Worm (Caenorhabditis elegans): ENCODE results near the gene egg-1.

egg-1 gene

ce11 chrIII:5709224-5709623 lies 18.8 kb upstream of the egg-1 start, which contains the start of gene hpo-28:
hpo-28 (minus strand) TSS chrIII:5709324.
- TF ChIP-seq fos-1 (tag; optimal IDR thresholded peaks at IDR 0.05) (no peak), nhr-76 (tag; optimal IDR thresholded peaks at IDR 0.05) (no peak), efl-1 (optimal IDR thresholded peaks at IDR 0.05) (no peak), efl-1 (GFP tag; optimal IDR thresholded peaks at IDR 0.05 in 1 of 2) (peak in 1 of 2 experiments; percentile 27), ets-5 (GFP tag; IDR thresholded peaks at IDR 0.05) (no peak), xbp-1 (tag; optimal IDR thresholded peaks at IDR 0.05) (no peak), nhr-71 (tag; optimal IDR thresholded peaks at IDR 0.05) (no peak), pag-3 (tag; optimal IDR thresholded peaks at IDR 0.05; ENCODE audit: borderline replicate concordance, insufficient read depth) (no peak), nhr-90 (tag; optimal IDR thresholded peaks at IDR 0.05; ENCODE audit: poor library complexity) (no peak), nhr-77 (tag; optimal IDR thresholded peaks at IDR 0.05) (no peak), rnt-1 (tag; optimal IDR thresholded peaks at IDR 0.05) (peak; percentile 13)

ce11 chrIII:5710045-5710444 lies 17.9 kb upstream of the egg-1 start, which contains the start of gene B0336.12:
B0336.12 (minus strand) TSS chrIII:5710145.
- TF ChIP-seq lin-15B (tag; optimal IDR thresholded peaks at IDR 0.05) (no peak), blmp-1 (tag; optimal IDR thresholded peaks at IDR 0.05) (no peak), irx-1 (tag; optimal IDR thresholded peaks at IDR 0.05) (no peak), fkh-4 (tag; optimal IDR thresholded peaks at IDR 0.05; ENCODE audit: borderline replicate concordance) (peak; percentile 41), dsc-1 (tag; optimal IDR thresholded peaks at IDR 0.05) (peak; percentile 82), isw-1 (GFP tag; IDR thresholded peaks at IDR 0.05) (no peak), C04F5.9 (tag; optimal IDR thresholded peaks at IDR 0.05) (no peak)

DNA sequence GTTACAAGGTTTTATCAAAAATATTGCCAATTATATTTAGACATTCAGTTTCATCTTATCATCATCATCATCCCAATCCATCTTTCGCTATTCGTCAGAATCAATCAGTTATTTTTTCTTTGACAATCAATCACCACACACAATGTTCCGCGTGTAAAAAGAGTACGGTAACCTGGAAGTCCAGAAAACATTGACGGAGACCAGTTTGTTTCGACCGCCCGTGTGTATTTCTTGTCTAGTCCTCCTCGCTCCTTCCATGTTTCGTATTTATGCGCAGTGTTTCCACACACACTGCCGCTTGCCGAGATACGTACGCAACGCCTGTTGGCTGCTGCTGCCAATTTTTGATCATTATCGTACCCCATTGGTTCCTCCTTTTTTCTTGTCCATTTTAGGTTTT lies 17.3 kb upstream of the egg-1 start:
- TF ChIP-seq dpl-1 (GFP tag; optimal IDR thresholded peaks at IDR 0.05) (peak in 1 of 3 experiments; percentile 8), lin-14 (GFP tag; optimal IDR thresholded peaks at IDR 0.05) (peak; percentile 69), elt-3 (tag; optimal IDR thresholded peaks at IDR 0.05) (peak in 3 of 6 experiments; percentile 11 to 61 (median 38)), ceh-63 (GFP tag; optimal IDR thresholded peaks at IDR 0.05) (no peak), skn-1 (tag; optimal IDR thresholded peaks at IDR 0.05) (no peak), nhr-28 (tag; optimal IDR thresholded peaks at IDR 0.05) (no peak), ceh-82 (tag; optimal IDR thresholded peaks at IDR 0.05) (peak in 1 of 3 experiments; percentile 2), mep-1 (tag; optimal IDR thresholded peaks at IDR 0.05) (peak; percentile 33), mab-9 (GFP tag; IDR thresholded peaks at IDR 0.05) (no peak), jun-1 (tag; optimal IDR thresholded peaks at IDR 0.05) (no peak), unc-130 (tag; optimal IDR thresholded peaks at IDR 0.05) (peak; percentile 51), nhr-71 (tag; optimal IDR thresholded peaks at IDR 0.05) (peak; percentile 37), fkh-4 (tag; optimal IDR thresholded peaks at IDR 0.05; ENCODE audit: borderline replicate concordance) (no peak), F16B12.6 (tag; optimal IDR thresholded peaks at IDR 0.05) (no peak), Y116A8C.19 (tag; optimal IDR thresholded peaks at IDR 0.05; ENCODE audit: borderline replicate concordance) (no peak), fkh-8 (tag; optimal IDR thresholded peaks at IDR 0.05) (no peak), unc-98 (GFP tag; IDR thresholded peaks at IDR 0.05) (no peak), nhr-12 (tag; optimal IDR thresholded peaks at IDR 0.05) (no peak), unc-30 (tag; optimal IDR thresholded peaks at IDR 0.05) (no peak), nhr-76 (tag; optimal IDR thresholded peaks at IDR 0.05) (no peak), ces-1 (GFP tag; optimal IDR thresholded peaks at IDR 0.05) (no peak), rnt-1 (tag; optimal IDR thresholded peaks at IDR 0.05) (no peak), C16A3.4 (tag; optimal IDR thresholded peaks at IDR 0.05) (peak; percentile 36), sptf-1 (tag; optimal IDR thresholded peaks at IDR 0.05) (no peak), efl-1 (optimal IDR thresholded peaks at IDR 0.05) (peak in 1 of 2 experiments; percentile 24), efl-1 (GFP tag; optimal IDR thresholded peaks at IDR 0.05 in 1 of 2) (peak in 1 of 2 experiments; percentile 5), C04F5.9 (tag; optimal IDR thresholded peaks at IDR 0.05) (no peak), snu-23 (GFP tag; optimal IDR thresholded peaks at IDR 0.05) (peak; percentile 58), nhr-90 (tag; optimal IDR thresholded peaks at IDR 0.05; ENCODE audit: poor library complexity) (no peak), grh-1 (GFP tag; IDR thresholded peaks at IDR 0.05) (no peak; the same call in 1 of the 2 replicates), swsn-7 (tag; optimal IDR thresholded peaks at IDR 0.05) (no peak), zag-1 (tag; optimal IDR thresholded peaks at IDR 0.05) (no peak), ama-1 (optimal IDR thresholded peaks at IDR 0.05) (no peak), tlp-1 (tag; optimal IDR thresholded peaks at IDR 0.05) (no peak), pqm-1 (tag; optimal IDR thresholded peaks at IDR 0.05) (no peak), unc-86 (tag; optimal IDR thresholded peaks at IDR 0.05) (no peak), mdl-1 (tag; optimal IDR thresholded peaks at IDR 0.05) (peak in 1 of 2 experiments; percentile 53), lin-39 (tag; optimal IDR thresholded peaks at IDR 0.05) (no peak), sup-37 (GFP tag; optimal IDR thresholded peaks at IDR 0.05) (no peak), pag-3 (tag; optimal IDR thresholded peaks at IDR 0.05; ENCODE audit: borderline replicate concordance, insufficient read depth) (no peak)

Data from whole organism, L1 larva.